Worm (Caenorhabditis elegans) whole organism, L2 larva: ENCODE measurements around the gene str-88.

Source experiments
- aly-2 ChIP-seq: fragments of 150-350 bp; optimal IDR thresholded peaks from 2 replicates; lab custom pipeline; 2014; ENCODE audit warnings: missing biosample characterization, missing genetic modification characterization
- egl-27 ChIP-seq: sonication (generic microtip); optimal IDR thresholded peaks from 3 replicates; lab custom pipeline; 2017; ENCODE audit warnings: missing biosample characterization, missing genetic modification reagents, missing genetic modification characterization

DNA sequence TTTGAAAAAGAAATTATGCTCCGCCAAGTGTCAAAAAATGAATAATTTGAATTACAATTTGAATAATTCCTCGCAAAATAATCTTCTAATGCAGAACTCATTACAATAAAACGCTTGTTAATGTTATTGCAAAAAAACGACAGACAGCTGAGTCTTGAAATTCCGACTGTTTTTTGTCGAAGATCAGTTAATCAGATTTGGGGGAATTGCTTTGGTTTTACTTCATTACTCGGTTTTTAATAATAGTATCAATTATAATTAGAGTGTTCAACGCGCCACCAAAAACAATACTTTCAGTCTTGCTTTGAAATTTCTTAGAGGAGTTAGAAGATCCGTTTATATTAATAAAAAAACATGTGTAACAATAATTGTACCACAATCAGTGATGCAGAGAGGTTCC, 5.7 kb downstream of the str-88 start, which contains the start of gene srh-122:
- TF ChIP-seq aly-2: no peak
- TF ChIP-seq egl-27: no peak
